Worm (Caenorhabditis elegans): ENCODE data around the gene nspe-1.

nspe-1 gene

ce11 chrII:12621908-12622566, 1.4 kb upstream of the nspe-1 start, which contains the start of gene nspe-8:
nspe-8 (minus strand) TSS chrII:12621958.
- TF ChIP-seq vab-15 (tag; optimal IDR thresholded peaks at IDR 0.05) (no peak), pag-3 (tag; optimal IDR thresholded peaks at IDR 0.05; ENCODE audit: borderline replicate concordance, insufficient read depth) (no peak), nhr-76 (tag; optimal IDR thresholded peaks at IDR 0.05) (no peak), snu-23 (GFP tag; optimal IDR thresholded peaks at IDR 0.05) (peak; percentile 63), efl-3 (GFP tag; optimal IDR thresholded peaks at IDR 0.05) (no peak), nhr-85 (tag) (peak; percentile 97), hlh-4 (tag; optimal IDR thresholded peaks at IDR 0.05) (no peak), lin-39 (tag; optimal IDR thresholded peaks at IDR 0.05) (peak; percentile 24), efl-1 (optimal IDR thresholded peaks at IDR 0.05) (no peak), efl-1 (GFP tag; optimal IDR thresholded peaks at IDR 0.05 in 1 of 2) (peak in 1 of 2 experiments; percentile 81), alr-1 (tag; optimal IDR thresholded peaks at IDR 0.05; ENCODE audit: borderline replicate concordance) (no peak), nhr-47 (tag; optimal IDR thresholded peaks at IDR 0.05) (peak; percentile 69), fkh-4 (tag; optimal IDR thresholded peaks at IDR 0.05; ENCODE audit: borderline replicate concordance) (no peak), nhr-90 (tag; optimal IDR thresholded peaks at IDR 0.05; ENCODE audit: poor library complexity) (peak; percentile 63), blmp-1 (tag; optimal IDR thresholded peaks at IDR 0.05) (peak; percentile 38), egl-27 (tag; optimal IDR thresholded peaks at IDR 0.05) (no peak), lin-35 (GFP tag; optimal IDR thresholded peaks at IDR 0.05) (peak in 1 of 2 experiments; percentile 65), mdl-1 (tag; optimal IDR thresholded peaks at IDR 0.05) (peak in 1 of 2 experiments; percentile 15), lin-14 (GFP tag; optimal IDR thresholded peaks at IDR 0.05) (peak; percentile 70), sptf-1 (tag; optimal IDR thresholded peaks at IDR 0.05) (no peak), nhr-28 (tag; optimal IDR thresholded peaks at IDR 0.05) (no peak), swsn-7 (tag; optimal IDR thresholded peaks at IDR 0.05) (no peak), egl-13 (tag; optimal IDR thresholded peaks at IDR 0.05) (no peak), tbx-2 (tag; optimal IDR thresholded peaks at IDR 0.05) (peak; percentile 77), pqm-1 (tag; optimal IDR thresholded peaks at IDR 0.05) (no peak), rnt-1 (tag; optimal IDR thresholded peaks at IDR 0.05) (no peak), elt-2 (tag; optimal IDR thresholded peaks at IDR 0.05) (no peak), elt-3 (tag; optimal IDR thresholded peaks at IDR 0.05) (peak in 5 of 6 experiments; percentile 60 to 86 (median 75)), C04F5.9 (tag; optimal IDR thresholded peaks at IDR 0.05) (no peak), lsy-2 (tag; optimal IDR thresholded peaks at IDR 0.05) (no peak), dpl-1 (GFP tag; optimal IDR thresholded peaks at IDR 0.05) (peak in 1 of 3 experiments; percentile 34), ces-1 (GFP tag; optimal IDR thresholded peaks at IDR 0.05) (no peak), nhr-19 (GFP tag; conservative IDR thresholded peaks at IDR 0.05) (peak; percentile 44), nhr-84 (tag; optimal IDR thresholded peaks at IDR 0.05) (no peak), nhr-71 (tag; optimal IDR thresholded peaks at IDR 0.05) (peak; percentile 81), ets-5 (GFP tag; IDR thresholded peaks at IDR 0.05) (no peak), nhr-20 (tag; optimal IDR thresholded peaks at IDR 0.05) (peak; percentile 90), unc-62 (GFP tag; optimal IDR thresholded peaks at IDR 0.05) (no peak), ztf-11 (tag; optimal IDR thresholded peaks at IDR 0.05) (no peak), isw-1 (GFP tag; IDR thresholded peaks at IDR 0.05) (no peak)

DNA sequence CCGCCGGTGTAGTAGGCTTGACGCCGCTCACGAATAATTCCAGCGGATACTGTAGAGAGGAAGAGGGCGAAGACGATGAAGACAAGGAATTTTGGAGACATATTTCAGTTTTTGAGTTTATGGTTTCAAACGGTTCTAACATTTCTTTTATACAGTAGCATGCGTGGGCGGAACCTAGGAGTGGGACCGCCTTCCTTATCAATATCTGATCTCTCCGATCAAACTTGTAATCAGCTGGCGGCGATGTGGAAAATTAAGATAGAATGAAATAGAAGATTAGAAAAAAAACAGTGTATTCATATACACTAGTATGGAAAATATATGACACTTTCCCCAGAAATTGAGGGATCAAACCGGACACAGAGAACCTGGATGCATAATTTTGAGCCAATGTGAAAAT, 1.4 kb downstream of the nspe-1 start, which contains the start of gene nspe-2:
TSS of gene nspe-2 (minus strand) at position 101 of the 400 bp plus-strand sequence.
- TF ChIP-seq ceh-90 (tag; optimal IDR thresholded peaks at IDR 0.05): no peak
- TF ChIP-seq ets-5 (GFP tag; IDR thresholded peaks at IDR 0.05): no peak
- TF ChIP-seq unc-98 (GFP tag; IDR thresholded peaks at IDR 0.05): no peak
- no peak for TF ChIP-seq sup-37 (GFP tag; optimal IDR thresholded peaks at IDR 0.05)
- no peak for TF ChIP-seq nhr-11 (tag; optimal IDR thresholded peaks at IDR 0.05)
- no peak for TF ChIP-seq vab-15 (tag; optimal IDR thresholded peaks at IDR 0.05)
- no peak for TF ChIP-seq nhr-90 (tag; optimal IDR thresholded peaks at IDR 0.05; ENCODE audit: poor library complexity)
- TF ChIP-seq snu-23 (GFP tag; optimal IDR thresholded peaks at IDR 0.05): no peak
- TF ChIP-seq egl-27 (tag; optimal IDR thresholded peaks at IDR 0.05): no peak
- no peak for TF ChIP-seq C34B4.2 (tag; optimal IDR thresholded peaks at IDR 0.05)
- TF ChIP-seq mef-2 (tag; optimal IDR thresholded peaks at IDR 0.05): no peak
- TF ChIP-seq skn-1 (tag; optimal IDR thresholded peaks at IDR 0.05): no peak
- TF ChIP-seq grh-1 (GFP tag; IDR thresholded peaks at IDR 0.05): no peak
- no peak for TF ChIP-seq ceh-88 (GFP tag; IDR thresholded peaks at IDR 0.05)

Data from whole organism, L1 larva.